Worm (Caenorhabditis elegans) whole organism, late embryonic: ENCODE data around the gene col-44.

Source experiments
- ama-1 ChIP-seq: fragments of 150-350 bp; optimal IDR thresholded peaks from 2 replicates; lab custom pipeline; 2014
- ceh-19 ChIP-seq: fragments of 200-800 bp; sonication (Bioruptor generic); optimal IDR thresholded peaks from 2 replicates; lab custom pipeline; 2018; ENCODE audit warnings: mild to moderate bottlenecking, missing genetic modification characterization, missing compliant biosample characterization
- dmd-4 ChIP-seq: sonication (generic microtip); optimal IDR thresholded peaks from 2 replicates; lab custom pipeline; 2016; ENCODE audit warnings: borderline replicate concordance, missing genetic modification characterization, missing compliant biosample characterization
- fax-1 ChIP-seq: sonication (generic microtip); optimal IDR thresholded peaks from 2 replicates; lab custom pipeline; 2016; ENCODE audit warnings: missing genotype, missing genetic modification characterization, missing compliant biosample characterization
- hlh-13 ChIP-seq: fragments of 200-800 bp; sonication (Bioruptor generic); optimal IDR thresholded peaks from 2 replicates; lab custom pipeline; 2018; ENCODE audit warnings: mild to moderate bottlenecking, missing genetic modification characterization, missing compliant biosample characterization
- hlh-15 ChIP-seq: sonication (generic microtip); optimal IDR thresholded peaks from 2 replicates; lab custom pipeline; 2016; ENCODE audit warnings: missing genetic modification characterization, missing compliant biosample characterization
- nfya-1 ChIP-seq: sonication (generic microtip); optimal IDR thresholded peaks from 2 replicates; lab custom pipeline; 2017; ENCODE audit warnings: missing genetic modification characterization, mild to moderate bottlenecking, missing compliant biosample characterization, antibody characterized with exemption, moderate library complexity
- unc-86 ChIP-seq: sonication (generic microtip); optimal IDR thresholded peaks from 2 replicates; lab custom pipeline; 2016; ENCODE audit warnings: missing genetic modification characterization, missing compliant biosample characterization

ce11 chrX:13566436-13566835 lies 24.8 kb upstream of the col-44 start, which contains the start of gene R01E6.2:
- no peak for TF ChIP-seq unc-86
- no peak for TF ChIP-seq hlh-15
- TF ChIP-seq ama-1 (lab: Kevin White, UChicago): no peak
- TF ChIP-seq fax-1 (tag; lab: Kevin White, UChicago): no peak
- no peak for TF ChIP-seq dmd-4 (tag; lab: Kevin White, UChicago)
- no peak for TF ChIP-seq hlh-13 (GFP tag; lab: Kevin White, UChicago)
- no peak for TF ChIP-seq ceh-19 (GFP tag; lab: Kevin White, UChicago)
- no peak for TF ChIP-seq nfya-1 (tag; lab: Kevin White, UChicago)
